Worm (Caenorhabditis elegans) whole organism, young adult: ENCODE data around the gene acn-1.

Experiments
- D2030.7 ChIP-seq: fragments of 200-800 bp; sonication (Bioruptor generic); IDR thresholded peaks from 2 replicates; pipeline ENCODE4 v1.3.6; 2022; ENCODE audit warnings: missing genetic modification reagents, missing genetic modification characterization, missing compliant biosample characterization
- K11D2.4 ChIP-seq: fragments of 200-800 bp; sonication (Bioruptor generic); IDR thresholded peaks from 2 replicates; pipeline ENCODE4 v1.3.6; 2022; ENCODE audit warnings: missing genetic modification reagents, missing genetic modification characterization, missing compliant biosample characterization
- ceh-58 ChIP-seq: fragments of 200-800 bp; sonication (Bioruptor generic); IDR thresholded peaks from 2 replicates; pipeline ENCODE4 v1.3.6; 2022; ENCODE audit warnings: missing genetic modification characterization, missing compliant biosample characterization
- mxl-1 ChIP-seq: sonication (generic microtip); optimal IDR thresholded peaks from 2 replicates; lab custom pipeline; 2016; ENCODE audit warnings: missing genetic modification characterization, missing compliant biosample characterization
- rcor-1 ChIP-seq: fragments of 200-800 bp; sonication (Bioruptor generic); IDR thresholded peaks from 2 replicates; pipeline ENCODE4 v1.3.6; 2022; ENCODE audit warnings: missing genetic modification reagents, missing genetic modification characterization, missing compliant biosample characterization
- snpc-1.1 ChIP-seq: sonication (generic microtip); optimal IDR thresholded peaks from 2 replicates; lab custom pipeline; 2017; ENCODE audit warnings: missing genetic modification characterization, mild to moderate bottlenecking, missing compliant biosample characterization, antibody characterized with exemption, moderate library complexity, missing genotype, missing genetic modification reagents; ENCODE audit not compliant: insufficient read depth
- somi-1 ChIP-seq: fragments of 200-800 bp; sonication (Bioruptor generic); optimal IDR thresholded peaks from 2 replicates; lab custom pipeline; 2018; ENCODE audit warnings: mild to moderate bottlenecking, missing genetic modification characterization, missing compliant biosample characterization

- TF ChIP-seq mxl-1: no peak
- no peak for TF ChIP-seq ceh-58
- TF ChIP-seq somi-1 (GFP tag; lab: Kevin White, UChicago): no peak
- TF ChIP-seq K11D2.4: no peak
- no peak for TF ChIP-seq snpc-1.1 (tag; lab: Kevin White, UChicago)
- TF ChIP-seq D2030.7 (GFP tag; lab: Robert Waterston, UW): no peak
- TF ChIP-seq rcor-1: no peak
Measured at ce11 chrX:5084080-5084479, 12.8 kb downstream of the acn-1 start.
